Worm (Caenorhabditis elegans): ENCODE results near the gene mrps-12.

DNA sequence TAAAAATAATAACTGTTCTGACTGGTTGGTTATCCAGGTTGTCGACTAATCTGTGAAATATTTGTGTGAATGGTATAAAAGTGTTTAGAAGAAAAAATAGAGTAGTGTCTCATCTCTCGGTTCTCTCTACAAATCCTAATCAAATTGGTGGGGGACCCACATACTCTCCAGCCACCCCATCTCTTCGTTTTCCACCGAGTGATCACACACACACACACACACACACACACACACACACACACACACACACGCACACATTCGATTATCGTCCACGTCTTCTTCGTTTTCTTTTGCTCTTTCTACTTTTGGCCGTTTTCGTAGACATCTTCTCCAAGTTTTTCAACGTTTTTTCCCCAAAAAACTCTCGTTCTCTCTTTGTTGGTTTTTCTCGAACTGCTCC, 35.3 kb downstream of the mrps-12 start:
- TF ChIP-seq fos-1 (tag; optimal IDR thresholded peaks at IDR 0.05) (no peak), zag-1 (tag; optimal IDR thresholded peaks at IDR 0.05) (no peak), jun-1 (tag; optimal IDR thresholded peaks at IDR 0.05) (no peak), dpl-1 (GFP tag; optimal IDR thresholded peaks at IDR 0.05) (no peak), lsy-2 (tag; optimal IDR thresholded peaks at IDR 0.05) (no peak)
